Fruit fly (Drosophila melanogaster): Measurements from ENCODE around the gene CG17568.
A peak's percentile ranks its signal among the peaks of the same experiment; 100 is the strongest.

The CG17568 gene

dm6 chr2L:19193703-19194102 is 12.2 kb upstream of the CG17568 start:
- no peak for TF ChIP-seq noc (tag; optimal IDR thresholded peaks at IDR 0.05)

- TF ChIP-seq noc (tag; optimal IDR thresholded peaks at IDR 0.05) = no peak
These were observed 10.3 kb upstream of the CG17568 start for dm6 chr2L:19191789-19192297.

DNA sequence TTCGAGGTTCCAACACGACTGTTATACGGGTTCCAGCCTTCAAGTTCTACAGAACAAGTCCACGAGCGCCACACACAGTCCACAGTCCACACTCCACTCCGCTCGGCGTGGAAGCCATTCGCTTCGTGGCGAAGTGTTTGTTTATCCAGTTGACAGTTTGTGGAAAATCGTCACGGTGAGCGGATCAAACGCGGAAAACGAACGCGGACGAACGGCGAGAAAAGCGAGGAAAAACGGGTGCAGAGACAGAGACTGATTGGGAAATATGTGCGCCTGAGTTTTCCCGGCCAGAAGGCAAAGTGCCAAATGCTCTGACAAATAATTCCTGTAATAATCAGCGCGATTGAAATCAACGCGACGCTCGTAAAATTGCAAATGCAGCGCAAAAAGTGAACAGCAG is 8.7 kb upstream of the CG17568 start, which contains the start of gene drl:
drl (plus strand) TSS at position 148 of the 400 bp plus-strand sequence.
- TF ChIP-seq noc (tag; optimal IDR thresholded peaks at IDR 0.05) = no peak

DNA sequence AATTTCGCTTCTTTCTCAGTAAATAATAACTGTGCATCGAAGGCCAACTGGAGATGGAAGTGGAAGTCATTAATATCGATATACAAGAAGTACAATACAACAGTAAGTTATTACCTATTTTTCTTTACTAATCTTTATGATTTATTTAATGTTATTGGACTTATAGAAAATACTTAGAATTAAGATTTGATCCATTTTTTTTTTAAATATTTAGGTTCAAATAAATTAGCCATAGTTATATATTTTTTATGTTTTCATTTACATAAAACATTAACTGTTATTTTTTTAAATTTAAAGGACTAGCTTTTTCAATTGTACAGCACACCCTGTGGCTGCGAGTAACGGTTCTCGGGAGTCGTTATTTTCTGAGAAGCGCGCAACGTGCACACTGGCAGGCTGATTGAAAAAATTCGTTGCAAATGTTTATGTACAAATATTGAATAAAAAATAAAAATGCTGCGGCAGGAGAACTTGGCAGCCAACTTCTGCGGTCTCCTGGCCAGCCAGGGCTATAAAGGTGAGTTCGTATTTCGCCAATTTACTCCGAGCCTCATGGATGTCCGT is 4.3 kb upstream of the CG17568 start, which contains the start of the genes gammaTub37C and pigeon:
gammaTub37C (minus strand) TSS at position 51 of the 564 bp plus-strand sequence.
pigeon (plus strand) TSS at position 368 of the 564 bp plus-strand sequence.
- no peak for TF ChIP-seq noc (tag; optimal IDR thresholded peaks at IDR 0.05)

- no peak for TF ChIP-seq noc (tag; optimal IDR thresholded peaks at IDR 0.05)
These were observed 2.2 kb upstream of the CG17568 start, which contains the start of gene CG46059 for dm6 chr2L:19183687-19184086. CG46059 (minus strand) TSS chr2L:19183787.

dm6 chr2L:19182710-19183109 is 1.2 kb upstream of the CG17568 start, which contains the start of gene CG42688:
CG42688 (minus strand) TSS chr2L:19182810.
- no peak for TF ChIP-seq noc (tag; optimal IDR thresholded peaks at IDR 0.05)

DNA sequence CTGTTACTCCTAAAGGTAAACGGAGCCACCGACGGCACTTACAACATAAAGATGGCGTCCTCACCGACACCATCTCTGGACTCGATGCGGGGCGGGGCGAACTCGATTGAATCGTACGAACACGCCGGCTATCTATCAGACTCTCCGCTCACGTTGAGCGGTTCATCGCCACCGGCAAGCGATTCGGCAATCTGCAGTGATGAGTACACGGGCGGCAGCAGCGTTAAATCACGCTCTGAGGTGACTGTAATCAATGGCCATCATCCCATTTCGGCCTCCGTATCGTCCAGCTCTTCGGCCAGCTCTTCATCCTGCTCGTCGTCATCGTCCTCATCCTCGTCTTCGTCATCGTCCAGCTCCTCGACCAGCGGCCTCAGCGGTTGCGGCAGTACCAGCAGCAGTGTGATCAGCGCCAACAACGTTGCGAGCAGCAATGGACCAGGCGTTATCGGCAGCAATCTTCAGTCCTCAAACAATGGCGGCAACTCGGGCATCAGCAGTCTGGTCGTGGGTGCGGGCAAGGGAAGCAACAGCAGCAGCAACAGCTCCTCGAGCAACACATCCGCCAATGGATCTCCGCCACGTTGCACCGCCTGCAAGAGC is 13.3 kb downstream of the CG17568 start:
- TF ChIP-seq noc (tag; optimal IDR thresholded peaks at IDR 0.05) = no peak

DNA sequence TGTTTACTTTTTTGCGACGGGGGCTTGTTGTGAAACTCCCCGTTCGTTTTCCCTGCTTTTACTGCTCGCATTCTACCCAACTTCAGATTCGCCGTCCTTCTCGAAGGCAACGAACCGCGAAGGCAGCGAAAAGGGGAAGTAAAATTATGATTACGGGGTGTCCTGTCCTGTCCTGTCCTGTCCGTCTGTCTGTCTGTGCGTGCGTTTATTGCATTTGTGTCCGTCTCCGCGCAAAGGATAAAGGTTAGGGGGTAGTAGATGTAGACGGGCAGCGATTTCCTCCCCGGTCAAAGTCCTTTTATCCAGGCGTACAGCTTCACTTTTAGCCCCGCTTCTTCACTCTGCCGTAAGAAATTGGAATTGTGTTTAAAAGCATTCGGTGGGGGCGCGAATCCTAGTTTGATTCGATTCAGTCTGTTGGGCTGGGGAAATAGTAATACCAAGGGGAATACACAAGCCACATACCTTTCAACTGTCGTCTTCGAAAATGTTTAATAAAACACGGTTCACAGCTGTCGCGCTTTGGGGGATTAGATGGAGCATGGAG is 14.3 kb downstream of the CG17568 start:
- TF ChIP-seq noc (tag; optimal IDR thresholded peaks at IDR 0.05) = no peak

dm6 chr2L:19165998-19166397 is 15.5 kb downstream of the CG17568 start:
- TF ChIP-seq noc (tag; optimal IDR thresholded peaks at IDR 0.05) = no peak

dm6 chr2L:19164933-19165813 is 16.3 kb downstream of the CG17568 start:
- peak; percentile 83 for TF ChIP-seq noc (tag; optimal IDR thresholded peaks at IDR 0.05)

- no peak for TF ChIP-seq noc (tag; optimal IDR thresholded peaks at IDR 0.05)
These were observed 17.5 kb downstream of the CG17568 start for dm6 chr2L:19163975-19164371.

- TF ChIP-seq noc (tag; optimal IDR thresholded peaks at IDR 0.05) = no peak
These were observed 18.1 kb downstream of the CG17568 start for dm6 chr2L:19163143-19163974.

DNA sequence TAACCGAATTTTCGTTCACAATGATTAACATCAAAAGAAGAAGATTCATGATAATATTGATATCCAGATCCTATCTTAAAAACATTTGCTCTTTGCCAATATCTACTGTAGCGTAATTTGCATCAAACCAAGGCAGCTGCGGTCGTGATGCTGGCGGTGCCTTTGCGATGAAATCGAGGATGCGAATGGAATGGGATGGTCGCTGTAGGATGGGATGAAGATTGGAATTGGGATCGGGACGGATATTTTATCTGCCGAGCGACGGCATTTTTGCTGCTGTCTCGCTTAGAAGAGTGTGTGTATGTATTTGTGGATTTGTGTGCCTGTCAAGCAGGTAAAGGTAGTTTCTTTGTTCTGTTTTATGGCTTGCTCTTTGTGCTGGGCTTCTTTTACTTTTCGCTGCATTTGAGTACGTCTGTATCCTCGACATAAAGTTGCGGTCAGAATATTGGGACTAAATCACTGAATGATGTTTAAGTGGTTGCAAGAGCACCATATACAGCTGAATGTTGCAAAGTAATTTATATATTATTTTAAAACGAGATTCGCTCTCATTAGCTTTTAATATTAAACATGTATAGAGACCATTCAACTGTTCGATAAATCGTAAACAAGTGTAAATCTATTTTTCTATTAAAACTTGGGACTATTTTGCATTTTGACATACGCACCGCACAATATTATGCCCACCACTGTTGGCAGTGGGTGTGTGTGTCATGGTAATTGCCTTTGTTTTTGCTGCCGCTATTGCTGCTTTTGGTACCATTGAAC is 19.0 kb downstream of the CG17568 start:
- TF ChIP-seq noc (tag; optimal IDR thresholded peaks at IDR 0.05) = no peak

dm6 chr2L:19161307-19161999 is 20.0 kb downstream of the CG17568 start:
- no peak for TF ChIP-seq noc (tag; optimal IDR thresholded peaks at IDR 0.05)
